Worm (Caenorhabditis elegans) whole organism, L4 larva: ENCODE measurements around the gene trpl-5.
A peak's percentile ranks its signal among the peaks of the same experiment; 100 is the strongest.

Source experiments
- T26A8.4 ChIP-seq: fragments of 200-800 bp; sonication (Bioruptor generic); IDR thresholded peaks from 2 replicates; pipeline ENCODE4 v1.3.6; 2022; ENCODE audit warnings: missing genetic modification characterization, missing compliant biosample characterization
- aha-1 ChIP-seq: fragments of 150-350 bp; peaks from one replicate; lab custom pipeline; 2014; ENCODE audit warnings: missing biosample characterization, missing genetic modification characterization
- ceh-20 ChIP-seq: fragments of 200-800 bp; sonication (Bioruptor generic); IDR thresholded peaks from 2 replicates; pipeline ENCODE4 v1.3.6; 2022; ENCODE audit warnings: missing genetic modification reagents, missing genetic modification characterization, missing compliant biosample characterization
- ceh-44 ChIP-seq: fragments of 200-800 bp; sonication (Bioruptor generic); IDR thresholded peaks from 2 replicates; pipeline ENCODE4 v1.3.6; 2022; ENCODE audit warnings: missing genetic modification reagents, missing genetic modification characterization, missing compliant biosample characterization
- daf-19 ChIP-seq: fragments of 200-800 bp; sonication (Bioruptor generic); conservative IDR thresholded peaks from 2 replicates; pipeline ENCODE4 v1.3.6; 2022; ENCODE audit warnings: missing genetic modification characterization, missing compliant biosample characterization
- dmd-6 ChIP-seq: fragments of 200-800 bp; sonication (Bioruptor generic); IDR thresholded peaks from 2 replicates; pipeline ENCODE4 v1.3.6; 2022; ENCODE audit warnings: missing genetic modification reagents, missing genetic modification characterization, missing compliant biosample characterization
- dmd-9 ChIP-seq: fragments of 200-800 bp; sonication (Bioruptor generic); IDR thresholded peaks from 2 replicates; pipeline ENCODE4 v1.3.6; 2022; ENCODE audit warnings: missing genetic modification reagents, missing genetic modification characterization, missing compliant biosample characterization
- egl-27 ChIP-seq: sonication (generic microtip); optimal IDR thresholded peaks from 3 replicates; lab custom pipeline; 2017; ENCODE audit warnings: missing biosample characterization, missing genetic modification reagents, missing genetic modification characterization
- egl-43 ChIP-seq: fragments of 200-800 bp; sonication (Bioruptor generic); IDR thresholded peaks from 2 replicates; pipeline ENCODE4 v1.3.6; 2022; ENCODE audit warnings: missing genetic modification reagents, missing genetic modification characterization, missing compliant biosample characterization
- hif-1 ChIP-seq, 2 experiments: sonication (generic microtip); optimal IDR thresholded peaks; 2 replicates each; lab custom pipeline; 2016 to 2017; ENCODE audit warnings: missing compliant biosample characterization in 2 of 2, missing genetic modification characterization in 2 of 2, missing genetic modification reagents in 2 of 2, missing genotype in 2 of 2, mild to moderate bottlenecking in 1 of 2
- hlh-11 ChIP-seq: fragments of 200-800 bp; sonication (Bioruptor generic); optimal IDR thresholded peaks from 2 replicates; lab custom pipeline; 2018; ENCODE audit warnings: mild to moderate bottlenecking, missing genetic modification characterization, missing compliant biosample characterization
- jun-1 ChIP-seq: fragments of 150-350 bp; optimal IDR thresholded peaks from 2 replicates; lab custom pipeline; 2014; ENCODE audit warnings: missing biosample characterization, missing genetic modification reagents, missing genetic modification characterization
- lin-1 ChIP-seq: fragments of 200-800 bp; sonication (Bioruptor generic); IDR thresholded peaks from 2 replicates; pipeline ENCODE4 v1.3.6; 2022; ENCODE audit warnings: missing genetic modification reagents, missing genetic modification characterization, missing compliant biosample characterization
- madf-5 ChIP-seq, 2 experiments: fragments of 200-800 bp; sonication (Bioruptor generic); IDR thresholded peaks; 2 replicates each; pipeline ENCODE4 v1.3.6; 2022; ENCODE audit warnings: missing compliant biosample characterization in 2 of 2, missing genetic modification characterization in 2 of 2
- mdt-29 ChIP-seq: fragments of 200-800 bp; sonication (Bioruptor generic); IDR thresholded peaks from 2 replicates; pipeline ENCODE4 v1.3.6; 2022; ENCODE audit warnings: missing genetic modification reagents, missing genetic modification characterization, missing compliant biosample characterization
- mxl-2 ChIP-seq: fragments of 200-800 bp; sonication (Bioruptor generic); conservative IDR thresholded peaks from 2 replicates; pipeline ENCODE4 v1.3.6; 2022; ENCODE audit warnings: missing genetic modification reagents, missing genetic modification characterization, missing compliant biosample characterization
- nhr-11 ChIP-seq: fragments of 150-350 bp; optimal IDR thresholded peaks from 2 replicates; lab custom pipeline; 2014; ENCODE audit warnings: missing biosample characterization, missing genetic modification characterization
- nhr-111 ChIP-seq: fragments of 200-800 bp; sonication (Bioruptor generic); optimal IDR thresholded peaks from 2 replicates; lab custom pipeline; 2018; ENCODE audit warnings: mild to moderate bottlenecking, missing genetic modification characterization, missing compliant biosample characterization
- nhr-237 ChIP-seq: sonication (generic microtip); optimal IDR thresholded peaks from 2 replicates; lab custom pipeline; 2017; ENCODE audit warnings: missing biosample characterization, missing genetic modification characterization
- nhr-28 ChIP-seq: fragments of 150-350 bp; optimal IDR thresholded peaks from 2 replicates; lab custom pipeline; 2014; ENCODE audit warnings: missing biosample characterization, missing genetic modification characterization
- nhr-41 ChIP-seq: fragments of 200-800 bp; sonication (Bioruptor generic); IDR thresholded peaks from 2 replicates; pipeline ENCODE4 v1.3.6; 2022; ENCODE audit warnings: missing genetic modification reagents, missing genetic modification characterization, missing compliant biosample characterization
- nhr-6 ChIP-seq: fragments of 150-350 bp; optimal IDR thresholded peaks from 2 replicates; lab custom pipeline; 2014; ENCODE audit warnings: missing biosample characterization, missing genetic modification characterization
- nhr-77 ChIP-seq: fragments of 150-350 bp; optimal IDR thresholded peaks from 2 replicates; lab custom pipeline; 2014; ENCODE audit warnings: missing biosample characterization, missing genetic modification characterization
- php-3 ChIP-seq: fragments of 200-800 bp; sonication (Bioruptor generic); IDR thresholded peaks from 2 replicates; pipeline ENCODE4 v1.3.6; 2022; ENCODE audit warnings: missing genetic modification reagents, missing genetic modification characterization, missing compliant biosample characterization
- pqm-1 ChIP-seq: sonication (generic microtip); optimal IDR thresholded peaks from 2 replicates; lab custom pipeline; 2017; ENCODE audit warnings: missing biosample characterization, missing genetic modification characterization
- set-16 ChIP-seq: fragments of 200-800 bp; sonication (Bioruptor generic); IDR thresholded peaks from 2 replicates; pipeline ENCODE4 v1.3.6; 2022; ENCODE audit warnings: missing genetic modification reagents, missing genetic modification characterization, missing compliant biosample characterization
- snpc-1.2 ChIP-seq: fragments of 200-800 bp; sonication (Bioruptor generic); IDR thresholded peaks from 2 replicates; pipeline ENCODE4 v1.3.6; 2022; ENCODE audit warnings: missing genetic modification reagents, missing genetic modification characterization, missing compliant biosample characterization
- snpc-4 ChIP-seq: fragments of 150-350 bp; optimal IDR thresholded peaks from 2 replicates; lab custom pipeline; 2014; ENCODE audit warnings: missing biosample characterization, missing genetic modification characterization
- spr-3 ChIP-seq: fragments of 200-800 bp; sonication (Bioruptor generic); optimal IDR thresholded peaks from 2 replicates; lab custom pipeline; 2018; ENCODE audit warnings: mild to moderate bottlenecking, missing genetic modification characterization, missing compliant biosample characterization
- tra-1 ChIP-seq: fragments of 200-800 bp; sonication (Bioruptor generic); IDR thresholded peaks from 2 replicates; pipeline ENCODE4 v1.3.6; 2022; ENCODE audit warnings: missing genetic modification reagents, missing genetic modification characterization, missing compliant biosample characterization
- unc-130 ChIP-seq: sonication (generic microtip); optimal IDR thresholded peaks from 2 replicates; lab custom pipeline; 2016; ENCODE audit warnings: missing genetic modification reagents, missing genetic modification characterization, missing compliant biosample characterization
- unc-62 ChIP-seq, 3 experiments: fragments of 150-350 bp in 1 of 3; sonication (generic microtip); optimal IDR thresholded peaks in 2 of 3; peaks in 1 of 3; 1 replicate in 1 of 3; 2 replicates in 2 of 3; lab custom pipeline; 2014 to 2017; ENCODE audit warnings: missing biosample characterization in 3 of 3, missing genetic modification characterization in 3 of 3, missing genetic modification reagents in 3 of 3, missing genotype in 1 of 3
- zag-1 ChIP-seq: fragments of 150-350 bp; optimal IDR thresholded peaks from 2 replicates; lab custom pipeline; 2014; ENCODE audit warnings: missing biosample characterization, missing genetic modification characterization
- zfp-2 ChIP-seq: sonication (generic microtip); optimal IDR thresholded peaks from 2 replicates; lab custom pipeline; 2016; ENCODE audit warnings: mild to moderate bottlenecking, missing genetic modification characterization, missing compliant biosample characterization
- zip-11 ChIP-seq: fragments of 200-800 bp; sonication (Bioruptor generic); IDR thresholded peaks from 2 replicates; pipeline ENCODE4 v1.3.6; 2022; ENCODE audit warnings: missing genetic modification characterization, missing compliant biosample characterization
- ztf-11 ChIP-seq: fragments of 150-350 bp; optimal IDR thresholded peaks from 2 replicates; lab custom pipeline; 2014; ENCODE audit warnings: missing biosample characterization, missing genetic modification characterization

The trpl-5 gene

ce11 chrII:2090605-2091004 lies at the start of gene trpl-5:
Gene trpl-5, minus strand, starts transcription at chrII:2090636.
- peak; percentile 72; the same call in 1 of the 2 replicates for TF ChIP-seq lin-1
- no peak for TF ChIP-seq spr-3
- peak; percentile 82 for TF ChIP-seq nhr-28
- TF ChIP-seq php-3 (GFP tag; lab: Robert Waterston, UW): peak; percentile 44; the same call in 1 of the 2 replicates
- peak; percentile 99 for TF ChIP-seq pqm-1 (tag; lab: Kevin White, UChicago)
- TF ChIP-seq aha-1 (tag; lab: Kevin White, UChicago): no peak
- TF ChIP-seq unc-130 (GFP tag; lab: Kevin White, UChicago): no peak
- peak; percentile 70 for TF ChIP-seq dmd-6 (GFP tag; lab: Robert Waterston, UW)
- no peak for TF ChIP-seq zfp-2 (tag; lab: Kevin White, UChicago)
- TF ChIP-seq ceh-44: no peak
- TF ChIP-seq hlh-11: peak; percentile 43
- TF ChIP-seq nhr-77 (tag; lab: Kevin White, UChicago): peak; percentile 65
- no peak for TF ChIP-seq set-16 (GFP tag; lab: Robert Waterston, UW)
- TF ChIP-seq hif-1 (tag; optimal IDR thresholded peaks at IDR 0.05; lab: Kevin White, UChicago): no peak

- TF ChIP-seq egl-43 (GFP tag; lab: Robert Waterston, UW): no peak
- no peak for TF ChIP-seq mdt-29
- TF ChIP-seq dmd-9 (GFP tag; lab: Robert Waterston, UW): no peak
- TF ChIP-seq tra-1 (GFP tag; lab: Robert Waterston, UW): no peak
- TF ChIP-seq hif-1 (tag; optimal IDR thresholded peaks at IDR 0.05; lab: Kevin White, UChicago): no peak
- TF ChIP-seq unc-130 (GFP tag; lab: Kevin White, UChicago): no peak
- TF ChIP-seq, all 104 proteins: peak for 0
Observed at ce11 chrII:2138901-2139300, 48.5 kb upstream of the trpl-5 start.

ce11 chrII:2137235-2137634 lies 46.8 kb upstream of the trpl-5 start, which contains the start of gene C40A11.4:
Gene C40A11.4, plus strand, starts transcription at chrII:2137422.
- no peak for TF ChIP-seq nhr-237 (tag; lab: Kevin White, UChicago)
- no peak for TF ChIP-seq zip-11 (GFP tag; lab: Robert Waterston, UW)
- TF ChIP-seq madf-5 (GFP tag; IDR thresholded peaks at IDR 0.05; lab: Robert Waterston, UW): no peak
- TF ChIP-seq ztf-11 (tag; lab: Kevin White, UChicago): no peak
- TF ChIP-seq hif-1 (tag; optimal IDR thresholded peaks at IDR 0.05; lab: Kevin White, UChicago): no peak

- TF ChIP-seq mdt-29 (no peak), snpc-1.2 (GFP tag; lab: Robert Waterston, UW) (no peak), aha-1 (tag; lab: Kevin White, UChicago) (no peak), snpc-4 (tag; lab: Kevin White, UChicago) (no peak)
Observed at ce11 chrII:2135604-2136003, 45.2 kb upstream of the trpl-5 start, which contains the start of gene hpo-7. Gene hpo-7, minus strand, starts transcription at chrII:2135704.

ce11 chrII:2130770-2131169 lies 40.3 kb upstream of the trpl-5 start, which contains the start of gene sdz-28:
Gene sdz-28, plus strand, starts transcription at chrII:2131070.
- no peak for TF ChIP-seq nhr-41 (GFP tag; lab: Robert Waterston, UW)
- TF ChIP-seq daf-19 (GFP tag; lab: Robert Waterston, UW): no peak
- no peak for TF ChIP-seq ceh-20
- TF ChIP-seq mxl-2 (GFP tag; lab: Robert Waterston, UW): no peak
- no peak for TF ChIP-seq unc-62 (GFP tag; optimal IDR thresholded peaks at IDR 0.05 in 1 of 2; lab: Kevin White, UChicago)
- no peak for TF ChIP-seq unc-62 (tag; optimal IDR thresholded peaks at IDR 0.05; lab: Kevin White, UChicago)
- TF ChIP-seq egl-27: no peak
- no peak for TF ChIP-seq nhr-11
- no peak for TF ChIP-seq T26A8.4 (GFP tag; lab: Robert Waterston, UW)

- TF ChIP-seq jun-1 (no peak), nhr-111 (GFP tag; lab: Kevin White, UChicago) (no peak), php-3 (GFP tag; lab: Robert Waterston, UW) (0 out of 2 replicates have a peak, but pooled peaks have one; percentile 29), zag-1 (no peak), dmd-6 (GFP tag; lab: Robert Waterston, UW) (peak; percentile 22; the same call in 1 of the 2 replicates), nhr-6 (tag; lab: Kevin White, UChicago) (no peak), pqm-1 (tag; lab: Kevin White, UChicago) (peak; percentile 64)
Observed at ce11 chrII:2122762-2123161, 32.3 kb upstream of the trpl-5 start.
